Fruit fly (Drosophila melanogaster) whole organism, embryonic: ENCODE measurements around the gene bys.

Source experiments
- B-H1 ChIP-seq: fragments of 200-800 bp; sonication (Bioruptor generic); IDR thresholded peaks from 3 replicates; pipeline ENCODE4 v1.3.6; 2022; ENCODE audit warnings: missing biosample characterization, missing genetic modification characterization
- BEAF-32 ChIP-seq: fragments of 200-800 bp; sonication (Bioruptor generic); optimal IDR thresholded peaks from 3 replicates; lab custom pipeline; 2017; ENCODE audit warnings: missing biosample characterization, missing genetic modification characterization, mild to moderate bottlenecking, moderate library complexity, missing genetic modification reagents
- BtbVII ChIP-seq: fragments of 200-800 bp; sonication (Bioruptor generic); optimal IDR thresholded peaks from 3 replicates; lab custom pipeline; 2017; ENCODE audit warnings: missing biosample characterization, mild to moderate bottlenecking, missing genetic modification characterization
- CG10366 ChIP-seq: fragments of 200-800 bp; sonication (Bioruptor generic); IDR thresholded peaks from 2 replicates; pipeline ENCODE4 v1.3.6; 2022; ENCODE audit warnings: missing biosample characterization, missing genetic modification characterization
- CG10959 ChIP-seq: fragments of 200-800 bp; sonication (Bioruptor generic); IDR thresholded peaks from 2 replicates; pipeline ENCODE4 v1.3.6; 2022; ENCODE audit warnings: missing biosample characterization, missing genetic modification characterization
- CG11085 ChIP-seq: fragments of 200-800 bp; sonication (Bioruptor generic); IDR thresholded peaks from 2 replicates; pipeline ENCODE4 v1.3.6; 2022; ENCODE audit warnings: missing biosample characterization, missing genetic modification characterization
- CG11504 ChIP-seq: fragments of 200-800 bp; sonication (Bioruptor generic); optimal IDR thresholded peaks from 3 replicates; lab custom pipeline; 2019; ENCODE audit warnings: missing biosample characterization, mild to moderate bottlenecking, missing genetic modification characterization, moderate library complexity
- CG13894 ChIP-seq: fragments of 200-800 bp; sonication (Bioruptor generic); optimal IDR thresholded peaks from 3 replicates; lab custom pipeline; 2018; ENCODE audit warnings: missing biosample characterization, mild to moderate bottlenecking, missing genetic modification characterization, moderate library complexity
- CG15479 ChIP-seq: fragments of 200-800 bp; sonication (Bioruptor generic); optimal IDR thresholded peaks from 3 replicates; lab custom pipeline; 2019; ENCODE audit warnings: missing biosample characterization, mild to moderate bottlenecking, missing genetic modification characterization, moderate library complexity
- CG1602 ChIP-seq: fragments of 200-800 bp; sonication (Bioruptor generic); optimal IDR thresholded peaks from 3 replicates; lab custom pipeline; 2016; ENCODE audit warnings: missing biosample characterization, missing genetic modification characterization
- CG1647 ChIP-seq: fragments of 200-800 bp; sonication (Bioruptor generic); optimal IDR thresholded peaks from 3 replicates; lab custom pipeline; 2016; ENCODE audit warnings: missing biosample characterization, missing genetic modification characterization
- CG18262 ChIP-seq: fragments of 200-800 bp; optimal IDR thresholded peaks from 3 replicates; lab custom pipeline; 2019; ENCODE audit warnings: missing biosample characterization, mild to moderate bottlenecking, missing genetic modification characterization, moderate library complexity
- CG18619 ChIP-seq: fragments of 200-800 bp; sonication (Bioruptor generic); optimal IDR thresholded peaks from 3 replicates; lab custom pipeline; 2017; ENCODE audit warnings: missing biosample characterization, mild to moderate bottlenecking, missing genetic modification characterization
- CG18764 ChIP-seq: fragments of 200-800 bp; sonication (Bioruptor generic); optimal IDR thresholded peaks from 3 replicates; lab custom pipeline; 2016; ENCODE audit warnings: missing biosample characterization, missing genetic modification characterization
- CG30403 ChIP-seq: fragments of 200-800 bp; sonication (Bioruptor generic); optimal IDR thresholded peaks from 3 replicates; lab custom pipeline; 2016; ENCODE audit warnings: missing biosample characterization, missing genetic modification characterization
- CG33557 ChIP-seq: fragments of 200-800 bp; sonication (Bioruptor generic); optimal IDR thresholded peaks from 2 replicates; lab custom pipeline; 2019; ENCODE audit warnings: missing biosample characterization, mild to moderate bottlenecking, missing genetic modification characterization, moderate library complexity
- CG3838 ChIP-seq: fragments of 200-800 bp; sonication (Bioruptor generic); optimal IDR thresholded peaks from 3 replicates; lab custom pipeline; 2016; ENCODE audit warnings: missing biosample characterization, missing genetic modification characterization
- CG4404 ChIP-seq: fragments of 200-800 bp; sonication (Bioruptor generic); IDR thresholded peaks from 2 replicates; pipeline ENCODE4 v1.3.6; 2022; ENCODE audit warnings: missing biosample characterization, missing genetic modification characterization
- CG7839 ChIP-seq: fragments of 200-800 bp; sonication (Bioruptor generic); optimal IDR thresholded peaks from 3 replicates; lab custom pipeline; 2018; ENCODE audit warnings: missing biosample characterization, mild to moderate bottlenecking, missing genetic modification characterization, moderate library complexity
- CG7963 ChIP-seq: fragments of 200-800 bp; sonication (Bioruptor generic); IDR thresholded peaks from 3 replicates; pipeline ENCODE4 v1.3.6; 2022; ENCODE audit warnings: missing biosample characterization, missing genetic modification characterization; ENCODE audit not compliant: partially characterized antibody
- CG8281 ChIP-seq: fragments of 200-800 bp; sonication (Bioruptor generic); optimal IDR thresholded peaks from 2 replicates; lab custom pipeline; 2018; ENCODE audit warnings: missing biosample characterization, mild to moderate bottlenecking, missing genetic modification characterization, moderate library complexity
- CrebB ChIP-seq: fragments of 200-800 bp; sonication (Bioruptor generic); optimal IDR thresholded peaks from 3 replicates; lab custom pipeline; 2018; ENCODE audit warnings: missing biosample characterization, mild to moderate bottlenecking, missing genetic modification characterization
- Dll ChIP-seq: fragments of 200-800 bp; sonication (Bioruptor generic); IDR thresholded peaks from 4 replicates; pipeline ENCODE4 v1.3.6; 2022; ENCODE audit warnings: missing biosample characterization, missing genetic modification characterization; ENCODE audit not compliant: partially characterized antibody
- Dp ChIP-seq: fragments of 200-800 bp; sonication (Bioruptor generic); optimal IDR thresholded peaks from 2 replicates; lab custom pipeline; 2018; ENCODE audit warnings: missing biosample characterization, mild to moderate bottlenecking, missing genetic modification characterization, moderate library complexity
- Fer3 ChIP-seq: fragments of 200-800 bp; sonication (Bioruptor generic); optimal IDR thresholded peaks from 2 replicates; lab custom pipeline; 2018; ENCODE audit warnings: missing biosample characterization, mild to moderate bottlenecking, missing genetic modification characterization, moderate library complexity
- HHEX ChIP-seq: fragments of 200-800 bp; sonication (Bioruptor generic); optimal IDR thresholded peaks from 3 replicates; lab custom pipeline; 2017; ENCODE audit warnings: missing biosample characterization, mild to moderate bottlenecking, missing genetic modification characterization, missing genetic modification reagents
- Hr39 ChIP-seq: fragments of >200 bp; optimal IDR thresholded peaks from 2 replicates; lab custom pipeline; 2017
- NFAT ChIP-seq: fragments of 200-800 bp; sonication (Bioruptor generic); IDR thresholded peaks from 2 replicates; pipeline ENCODE4 v1.3.6; 2022; ENCODE audit warnings: missing biosample characterization, missing genetic modification characterization
- Nf-YB ChIP-seq: fragments of 200-800 bp; sonication (Bioruptor generic); optimal IDR thresholded peaks from 3 replicates; lab custom pipeline; 2019; ENCODE audit warnings: missing biosample characterization, mild to moderate bottlenecking, missing genetic modification characterization, moderate library complexity
- Ravus ChIP-seq: fragments of 200-800 bp; sonication (Bioruptor generic); IDR thresholded peaks from 2 replicates; pipeline ENCODE4 v1.3.6; 2022; ENCODE audit warnings: missing biosample characterization, missing genetic modification characterization
- Rx ChIP-seq: fragments of 200-800 bp; sonication (Bioruptor generic); IDR thresholded peaks from 2 replicates; pipeline ENCODE4 v1.3.6; 2022; ENCODE audit warnings: missing biosample characterization, missing genetic modification characterization
- Sin3A ChIP-seq: fragments of >200 bp; optimal IDR thresholded peaks from 2 replicates; lab custom pipeline; 2018
- Six4 ChIP-seq: fragments of 200-800 bp; sonication (Bioruptor generic); optimal IDR thresholded peaks from 2 replicates; lab custom pipeline; 2016; ENCODE audit warnings: missing biosample characterization, missing genetic modification characterization
- Vsx1 ChIP-seq: fragments of 200-800 bp; sonication (Bioruptor generic); optimal IDR thresholded peaks from 2 replicates; lab custom pipeline; 2017; ENCODE audit warnings: missing biosample characterization, mild to moderate bottlenecking, missing genetic modification characterization, missing genetic modification reagents
- bab2 ChIP-seq: fragments of 200-800 bp; sonication (Bioruptor generic); optimal IDR thresholded peaks from 2 replicates; lab custom pipeline; 2016; ENCODE audit warnings: missing biosample characterization, missing genetic modification characterization
- bigmax ChIP-seq: fragments of 200-800 bp; sonication (Bioruptor generic); optimal IDR thresholded peaks from 2 replicates; lab custom pipeline; 2018; ENCODE audit warnings: missing biosample characterization, mild to moderate bottlenecking, missing genetic modification characterization
- cg ChIP-seq: fragments of 200-800 bp; sonication (Bioruptor generic); optimal IDR thresholded peaks from 3 replicates; lab custom pipeline; 2019; ENCODE audit warnings: missing biosample characterization, mild to moderate bottlenecking, missing genetic modification characterization, moderate library complexity
- dmrt11E ChIP-seq: fragments of 200-800 bp; sonication (Bioruptor generic); optimal IDR thresholded peaks from 3 replicates; lab custom pipeline; 2018; ENCODE audit warnings: missing biosample characterization, mild to moderate bottlenecking, missing genetic modification characterization, moderate library complexity
- ems ChIP-seq: fragments of 200-800 bp; sonication (Bioruptor generic); optimal IDR thresholded peaks from 3 replicates; lab custom pipeline; 2016; ENCODE audit warnings: missing biosample characterization, missing genetic modification characterization
- ewg ChIP-seq: fragments of 200-800 bp; sonication (Bioruptor generic); optimal IDR thresholded peaks from 3 replicates; lab custom pipeline; 2017; ENCODE audit warnings: mild to moderate bottlenecking, missing biosample characterization, missing genetic modification reagents, missing genetic modification characterization
- eyg ChIP-seq: fragments of 200-800 bp; sonication (Bioruptor generic); optimal IDR thresholded peaks from 3 replicates; lab custom pipeline; 2016; ENCODE audit warnings: missing biosample characterization, missing genetic modification characterization
- hbn ChIP-seq: fragments of 200-800 bp; sonication (Bioruptor generic); IDR thresholded peaks from 2 replicates; pipeline ENCODE4 v1.3.6; 2022; ENCODE audit warnings: missing biosample characterization, missing genetic modification characterization; ENCODE audit not compliant: partially characterized antibody
- knrl ChIP-seq: fragments of 200-800 bp; sonication (Bioruptor generic); IDR thresholded peaks from 3 replicates; pipeline ENCODE4 v1.3.6; 2022; ENCODE audit warnings: missing biosample characterization, missing genetic modification characterization; ENCODE audit not compliant: partially characterized antibody
- lilli ChIP-seq: fragments of 200-800 bp; sonication (Bioruptor generic); optimal IDR thresholded peaks from 3 replicates; lab custom pipeline; 2016; ENCODE audit warnings: missing biosample characterization, missing genetic modification characterization
- maf-S ChIP-seq: fragments of 200-800 bp; sonication (Bioruptor generic); optimal IDR thresholded peaks from 2 replicates; lab custom pipeline; 2016; ENCODE audit warnings: missing biosample characterization, missing genetic modification characterization
- nom ChIP-seq: fragments of 200-800 bp; sonication (Bioruptor generic); optimal IDR thresholded peaks from 2 replicates; lab custom pipeline; 2017; ENCODE audit warnings: missing biosample characterization, missing genetic modification characterization, mild to moderate bottlenecking, moderate library complexity, missing genetic modification reagents
- odd ChIP-seq: fragments of 200-800 bp; sonication (Bioruptor generic); optimal IDR thresholded peaks from 2 replicates; lab custom pipeline; 2017; ENCODE audit warnings: missing biosample characterization, mild to moderate bottlenecking, missing genetic modification characterization
- sim ChIP-seq: fragments of 200-800 bp; sonication (Bioruptor generic); IDR thresholded peaks from 2 replicates; pipeline ENCODE4 v1.3.6; 2022; ENCODE audit warnings: missing biosample characterization, missing genetic modification characterization
- vnd ChIP-seq: fragments of 200-800 bp; sonication (Bioruptor generic); IDR thresholded peaks from 3 replicates; pipeline ENCODE4 v1.3.6; 2022; ENCODE audit warnings: missing biosample characterization, missing genetic modification characterization; ENCODE audit not compliant: partially characterized antibody

bys gene

dm6 chrX:7920081-7920688 is 18.5 kb downstream of the bys start, which contains the start of the genes hdm and Ykt6 (continued):
- TF ChIP-seq lilli (GFP tag; lab: Kevin White, UChicago), result peak; percentile 90
- peak; percentile 51 for TF ChIP-seq CG18619
- TF ChIP-seq CG18764 (GFP tag; lab: Kevin White, UChicago), result peak; percentile 70
- TF ChIP-seq Sin3A (lab: Kevin White, UChicago), result peak; percentile 65
- TF ChIP-seq CG18262, result peak; percentile 69
- TF ChIP-seq Ravus (GFP tag; lab: Robert Waterston, UW), result no peak
- TF ChIP-seq CG7839 (tag; lab: Kevin White, UChicago), result no peak
- peak; percentile 76 for TF ChIP-seq CG1602
- TF ChIP-seq B-H1 (GFP tag; lab: Robert Waterston, UW), result peak; percentile 44; the same call in 2 of the 3 replicates
- TF ChIP-seq NFAT, result peak; percentile 79; the same call in 1 of the 2 replicates
- TF ChIP-seq CrebB (tag; lab: Kevin White, UChicago), result peak; percentile 59
- TF ChIP-seq CG13894 (tag; lab: Kevin White, UChicago), result no peak
- peak; percentile 95 for TF ChIP-seq BEAF-32
- peak; percentile 94 for TF ChIP-seq knrl (GFP tag; lab: Robert Waterston, UW)
- TF ChIP-seq ems (GFP tag; lab: Kevin White, UChicago), result peak; percentile 74
- peak; percentile 72 for TF ChIP-seq Rx (GFP tag; lab: Robert Waterston, UW)
- no peak for TF ChIP-seq Vsx1 (GFP tag; lab: Kevin White, UChicago)
- TF ChIP-seq dmrt11E (tag; lab: Kevin White, UChicago), result peak; percentile 74
- TF ChIP-seq sim (GFP tag; lab: Robert Waterston, UW), result peak; percentile 73
- no peak for TF ChIP-seq CG8281 (tag; lab: Kevin White, UChicago)
- TF ChIP-seq CG1647 (GFP tag; lab: Kevin White, UChicago), result peak; percentile 72
- TF ChIP-seq Dp (GFP tag; lab: Kevin White, UChicago), result peak; percentile 70
- peak; percentile 77 for TF ChIP-seq CG7963 (GFP tag; lab: Robert Waterston, UW)
- peak; percentile 61 for TF ChIP-seq eyg (GFP tag; lab: Kevin White, UChicago)
- TF ChIP-seq CG11504 (tag; lab: Kevin White, UChicago), result no peak
- TF ChIP-seq CG33557 (GFP tag; lab: Kevin White, UChicago), result peak; percentile 66
- TF ChIP-seq vnd (GFP tag; lab: Robert Waterston, UW), result peak; percentile 96
- TF ChIP-seq maf-S, result peak; percentile 53
- TF ChIP-seq Fer3 (tag; lab: Kevin White, UChicago), result no peak
- no peak for TF ChIP-seq CG15479
- no peak for TF ChIP-seq CG3838
- no peak for TF ChIP-seq Hr39 (lab: Kevin White, UChicago)
- peak; percentile 9 for TF ChIP-seq BtbVII
- peak; percentile 98 for TF ChIP-seq Dll (GFP tag; lab: Robert Waterston, UW)
- TF ChIP-seq odd (GFP tag; lab: Kevin White, UChicago), result no peak
- peak; percentile 79 for TF ChIP-seq CG4404 (GFP tag; lab: Robert Waterston, UW)
- no peak for TF ChIP-seq HHEX (GFP tag; lab: Kevin White, UChicago)
- TF ChIP-seq nom (GFP tag; lab: Kevin White, UChicago), result peak; percentile 7
- peak; percentile 74 for TF ChIP-seq CG10959
- TF ChIP-seq cg (GFP tag; lab: Kevin White, UChicago), result peak; percentile 82
- peak; percentile 70 for TF ChIP-seq CG10366 (GFP tag; lab: Robert Waterston, UW)
- no peak for TF ChIP-seq bigmax (GFP tag; lab: Kevin White, UChicago)
- peak; percentile 85 for TF ChIP-seq ewg
- TF ChIP-seq CG11085, result peak; percentile 68
- TF ChIP-seq Six4 (GFP tag; lab: Kevin White, UChicago), result peak; percentile 68
- TF ChIP-seq bab2 (GFP tag; lab: Kevin White, UChicago), result peak; percentile 85
- TF ChIP-seq Nf-YB (GFP tag; lab: Kevin White, UChicago), result peak; percentile 47
- TF ChIP-seq hbn, result peak; percentile 96
- peak; percentile 83 for TF ChIP-seq CG30403 (GFP tag; lab: Kevin White, UChicago)
